Worm (Caenorhabditis elegans) whole organism, late embryonic: ENCODE results near the gene R05G6.10.

Source experiments
- C08G9.2 ChIP-seq: sonication (generic microtip); optimal IDR thresholded peaks from 2 replicates; lab custom pipeline; 2016; ENCODE audit warnings: mild to moderate bottlenecking, missing genetic modification characterization, moderate library complexity, missing compliant biosample characterization
- ama-1 ChIP-seq: fragments of 150-350 bp; optimal IDR thresholded peaks from 2 replicates; lab custom pipeline; 2014
- ceh-18 ChIP-seq: sonication (generic microtip); optimal IDR thresholded peaks from 2 replicates; lab custom pipeline; 2016; ENCODE audit warnings: missing genetic modification characterization, missing compliant biosample characterization
- ceh-19 ChIP-seq: fragments of 200-800 bp; sonication (Bioruptor generic); optimal IDR thresholded peaks from 2 replicates; lab custom pipeline; 2018; ENCODE audit warnings: mild to moderate bottlenecking, missing genetic modification characterization, missing compliant biosample characterization
- ceh-2 ChIP-seq: sonication (generic microtip); optimal IDR thresholded peaks from 2 replicates; lab custom pipeline; 2016; ENCODE audit warnings: missing genotype, missing genetic modification characterization, missing compliant biosample characterization
- ceh-22 ChIP-seq: sonication (generic microtip); optimal IDR thresholded peaks from 2 replicates; lab custom pipeline; 2017; ENCODE audit warnings: missing biosample characterization, missing genetic modification characterization
- ceh-31 ChIP-seq: sonication (generic microtip); optimal IDR thresholded peaks from 2 replicates; lab custom pipeline; 2016; ENCODE audit warnings: missing genetic modification characterization, missing compliant biosample characterization
- ceh-34 ChIP-seq: sonication (generic microtip); optimal IDR thresholded peaks from 2 replicates; lab custom pipeline; 2016; ENCODE audit warnings: mild to moderate bottlenecking, missing genetic modification characterization, missing compliant biosample characterization
- ceh-45 ChIP-seq: fragments of 200-800 bp; sonication (Bioruptor generic); IDR thresholded peaks from 2 replicates; pipeline ENCODE4 v1.3.6; 2022; ENCODE audit warnings: missing genetic modification reagents, missing genetic modification characterization, missing compliant biosample characterization
- che-1 ChIP-seq: sonication (generic microtip); optimal IDR thresholded peaks from 2 replicates; lab custom pipeline; 2016; ENCODE audit warnings: mild to moderate bottlenecking, missing genetic modification characterization, missing compliant biosample characterization
- dve-1 ChIP-seq: sonication (generic microtip); optimal IDR thresholded peaks from 2 replicates; lab custom pipeline; 2017; ENCODE audit warnings: antibody characterized with exemption, mild to moderate bottlenecking, missing genetic modification characterization, missing compliant biosample characterization
- elt-2 ChIP-seq: sonication (generic microtip); optimal IDR thresholded peaks from 2 replicates; lab custom pipeline; 2016; ENCODE audit warnings: missing genetic modification reagents, missing genetic modification characterization, missing compliant biosample characterization
- eyg-1 ChIP-seq: sonication (generic microtip); optimal IDR thresholded peaks from 2 replicates; lab custom pipeline; 2016; ENCODE audit warnings: missing genotype, missing genetic modification characterization, missing compliant biosample characterization
- fax-1 ChIP-seq: sonication (generic microtip); optimal IDR thresholded peaks from 2 replicates; lab custom pipeline; 2016; ENCODE audit warnings: missing genotype, missing genetic modification characterization, missing compliant biosample characterization
- fkh-6 ChIP-seq: sonication (generic microtip); optimal IDR thresholded peaks from 2 replicates; lab custom pipeline; 2016; ENCODE audit warnings: missing genetic modification characterization, missing compliant biosample characterization
- gmeb-2 ChIP-seq: sonication (generic microtip); optimal IDR thresholded peaks from 2 replicates; lab custom pipeline; 2016; ENCODE audit warnings: missing genetic modification characterization, inconsistent platforms, missing compliant biosample characterization
- hlh-30 ChIP-seq: sonication (generic microtip); optimal IDR thresholded peaks from 2 replicates; lab custom pipeline; 2017; ENCODE audit warnings: antibody characterized with exemption, missing genetic modification characterization, missing compliant biosample characterization; ENCODE audit not compliant: insufficient read depth
- hlh-6 ChIP-seq: sonication (generic microtip); optimal IDR thresholded peaks from 2 replicates; lab custom pipeline; 2016; ENCODE audit warnings: missing genotype, missing genetic modification characterization, missing compliant biosample characterization
- lim-6 ChIP-seq: sonication (generic microtip); optimal IDR thresholded peaks from 2 replicates; lab custom pipeline; 2016; ENCODE audit warnings: missing genetic modification characterization, missing compliant biosample characterization
- lin-11 ChIP-seq: fragments of 200-800 bp; sonication (Bioruptor generic); optimal IDR thresholded peaks from 2 replicates; lab custom pipeline; 2018; ENCODE audit warnings: mild to moderate bottlenecking, missing genetic modification characterization, missing compliant biosample characterization
- nfya-1 ChIP-seq: sonication (generic microtip); optimal IDR thresholded peaks from 2 replicates; lab custom pipeline; 2017; ENCODE audit warnings: missing genetic modification characterization, mild to moderate bottlenecking, missing compliant biosample characterization, antibody characterized with exemption, moderate library complexity
- nhr-11 ChIP-seq: fragments of 150-350 bp; optimal IDR thresholded peaks from 2 replicates; lab custom pipeline; 2014; ENCODE audit warnings: missing biosample characterization, missing genetic modification characterization
- nhr-232 ChIP-seq: sonication (generic microtip); optimal IDR thresholded peaks from 2 replicates; lab custom pipeline; 2016; ENCODE audit warnings: missing genetic modification characterization, missing compliant biosample characterization
- npax-4 ChIP-seq: sonication (generic microtip); optimal IDR thresholded peaks from 2 replicates; lab custom pipeline; 2016; ENCODE audit warnings: missing genetic modification characterization, missing compliant biosample characterization
- pax-1 ChIP-seq: fragments of 150-350 bp; optimal IDR thresholded peaks from 2 replicates; lab custom pipeline; 2014; ENCODE audit warnings: missing biosample characterization, missing genetic modification characterization
- pha-4 ChIP-seq: fragments of 150-350 bp; optimal IDR thresholded peaks from 2 replicates; lab custom pipeline; 2018; ENCODE audit warnings: missing biosample characterization, missing genetic modification reagents, missing genetic modification characterization
- pros-1 ChIP-seq: fragments of 150-350 bp; optimal IDR thresholded peaks from 2 replicates; lab custom pipeline; 2014; ENCODE audit warnings: missing biosample characterization, missing genetic modification reagents, missing genetic modification characterization
- rnt-1 ChIP-seq: sonication (generic microtip); optimal IDR thresholded peaks from 2 replicates; lab custom pipeline; 2016; ENCODE audit warnings: missing genetic modification characterization, missing compliant biosample characterization
- tbx-7 ChIP-seq: sonication (generic microtip); optimal IDR thresholded peaks from 2 replicates; lab custom pipeline; 2016; ENCODE audit warnings: missing genotype, missing genetic modification characterization, missing compliant biosample characterization
- unc-3 ChIP-seq, 2 experiments: fragments of 200-800 bp in 1 of 2; sonication (Bioruptor generic) in 1 of 2; sonication (generic microtip) in 1 of 2; conservative IDR thresholded peaks in 1 of 2; optimal IDR thresholded peaks in 1 of 2; 2 replicates each; pipeline versions ENCODE4 v1.3.6 to Lab custom; 2016 to 2022; ENCODE audit warnings: missing compliant biosample characterization in 2 of 2, missing genetic modification characterization in 2 of 2, missing genetic modification reagents in 1 of 2
- unc-42 ChIP-seq: sonication (generic microtip); optimal IDR thresholded peaks from 2 replicates; lab custom pipeline; 2016; ENCODE audit warnings: missing genotype, missing genetic modification characterization, missing compliant biosample characterization
- unc-86 ChIP-seq: sonication (generic microtip); optimal IDR thresholded peaks from 2 replicates; lab custom pipeline; 2016; ENCODE audit warnings: missing genetic modification characterization, missing compliant biosample characterization
- zip-5 ChIP-seq: sonication (generic microtip); optimal IDR thresholded peaks from 2 replicates; lab custom pipeline; 2016; ENCODE audit warnings: missing genetic modification characterization, missing compliant biosample characterization

R05G6.10 gene

DNA sequence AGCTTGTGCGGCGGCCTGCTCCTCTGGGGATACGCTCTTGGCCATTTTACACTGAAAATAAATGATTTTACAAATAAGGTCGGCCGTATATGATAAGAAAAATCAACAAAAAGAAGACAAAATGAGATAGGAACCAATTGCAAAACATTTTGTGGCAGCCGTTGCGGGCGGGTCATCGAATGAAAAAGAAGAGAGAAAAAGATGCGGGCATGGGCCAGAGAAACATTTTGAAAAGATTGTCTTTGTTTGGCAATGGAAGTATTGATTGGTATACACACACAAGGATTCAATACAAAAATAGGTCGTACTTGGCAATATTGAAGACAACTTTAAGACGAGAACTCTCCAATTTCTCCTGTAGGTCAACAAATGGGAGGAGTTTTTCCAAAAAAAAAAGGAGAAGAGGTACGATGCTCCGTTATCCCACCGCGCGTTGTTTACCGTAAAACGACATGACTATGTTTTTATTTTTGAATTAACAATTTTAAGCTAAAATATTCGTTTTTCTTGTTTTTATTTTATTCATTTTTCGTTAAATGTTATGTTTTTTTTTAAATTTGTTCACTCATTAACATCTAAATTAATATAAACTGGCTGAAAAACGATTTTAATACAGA is 29.6 kb downstream of the R05G6.10 start, which contains the start of the genes plc-4 and R05G6.4:
Gene plc-4 (minus strand): TSS at position 51 of the 617 bp plus-strand sequence.
Gene R05G6.4 (plus strand): TSS at position 617 of the 617 bp plus-strand sequence.
- no peak for TF ChIP-seq ceh-34
- no peak for TF ChIP-seq pax-1
- TF ChIP-seq nhr-232, result no peak
- TF ChIP-seq hlh-6 (tag; lab: Kevin White, UChicago), result no peak
- TF ChIP-seq ceh-45 (GFP tag; lab: Robert Waterston, UW), result no peak
- no peak for TF ChIP-seq nhr-11 (tag; lab: Kevin White, UChicago)
- no peak for TF ChIP-seq ama-1 (lab: Kevin White, UChicago)
- no peak for TF ChIP-seq nfya-1 (tag; lab: Kevin White, UChicago)
- TF ChIP-seq dve-1 (tag; lab: Kevin White, UChicago), result no peak
- no peak for TF ChIP-seq elt-2
- TF ChIP-seq rnt-1 (tag; lab: Kevin White, UChicago), result no peak
- no peak for TF ChIP-seq che-1 (tag; lab: Kevin White, UChicago)
- no peak for TF ChIP-seq lim-6 (tag; lab: Kevin White, UChicago)
- no peak for TF ChIP-seq eyg-1 (tag; lab: Kevin White, UChicago)
- TF ChIP-seq lin-11 (tag; lab: Kevin White, UChicago), result no peak
- no peak for TF ChIP-seq unc-86
- TF ChIP-seq hlh-30 (tag; lab: Kevin White, UChicago), result no peak
- TF ChIP-seq fax-1, result no peak
- TF ChIP-seq pha-4 (tag; lab: Kevin White, UChicago), result no peak

DNA sequence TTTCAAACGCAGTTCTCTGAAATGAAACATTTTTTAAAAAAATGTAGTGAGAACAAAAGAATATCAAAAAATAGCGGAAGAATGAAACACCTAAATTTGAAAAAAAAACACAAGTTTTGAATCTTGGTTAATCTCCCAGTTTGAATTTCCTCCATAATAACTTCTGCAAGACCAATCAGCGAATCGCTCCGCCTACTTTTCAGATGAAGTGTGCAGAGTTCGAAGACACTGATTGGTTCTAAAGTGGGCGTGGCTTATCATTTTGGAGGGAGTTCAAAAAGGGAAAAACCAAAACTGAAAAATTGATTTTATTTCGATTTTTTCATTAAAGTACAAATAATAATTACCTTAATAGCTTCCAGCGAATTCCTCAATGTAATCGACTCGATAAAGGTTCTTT is 31.5 kb downstream of the R05G6.10 start:
- no peak for TF ChIP-seq ceh-2
- TF ChIP-seq nfya-1 (tag; lab: Kevin White, UChicago), result peak; percentile 72
- no peak for TF ChIP-seq lim-6 (tag; lab: Kevin White, UChicago)

DNA sequence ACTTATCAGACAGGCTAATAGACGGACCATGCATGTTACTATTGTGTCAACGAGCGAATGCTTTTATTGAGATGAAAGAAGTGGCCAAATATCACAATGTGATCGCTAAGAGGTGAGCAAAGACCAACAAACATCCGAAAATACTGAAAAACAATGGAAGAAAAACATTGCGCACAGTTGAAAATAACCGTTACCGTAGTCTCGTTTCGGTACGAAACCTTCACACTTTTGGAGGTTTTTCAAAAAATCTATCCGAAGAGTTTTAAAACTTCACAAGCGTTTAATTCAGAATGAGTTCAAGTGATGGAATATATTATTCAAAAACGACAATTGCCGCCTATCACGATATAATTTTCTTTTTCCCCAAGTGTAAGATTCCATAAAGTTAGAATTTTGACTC is 33.5 kb downstream of the R05G6.10 start:
- TF ChIP-seq unc-3 (GFP tag; conservative IDR thresholded peaks at IDR 0.05; lab: Robert Waterston, UW) (no peak), unc-3 (tag; optimal IDR thresholded peaks at IDR 0.05; lab: Kevin White, UChicago) (no peak), pros-1 (tag; lab: Kevin White, UChicago) (no peak), C08G9.2 (tag; lab: Kevin White, UChicago) (no peak), tbx-7 (tag; lab: Kevin White, UChicago) (no peak), ceh-18 (tag; lab: Kevin White, UChicago) (no peak), ceh-34 (no peak), hlh-30 (tag; lab: Kevin White, UChicago) (no peak), fkh-6 (tag; lab: Kevin White, UChicago) (no peak)

DNA sequence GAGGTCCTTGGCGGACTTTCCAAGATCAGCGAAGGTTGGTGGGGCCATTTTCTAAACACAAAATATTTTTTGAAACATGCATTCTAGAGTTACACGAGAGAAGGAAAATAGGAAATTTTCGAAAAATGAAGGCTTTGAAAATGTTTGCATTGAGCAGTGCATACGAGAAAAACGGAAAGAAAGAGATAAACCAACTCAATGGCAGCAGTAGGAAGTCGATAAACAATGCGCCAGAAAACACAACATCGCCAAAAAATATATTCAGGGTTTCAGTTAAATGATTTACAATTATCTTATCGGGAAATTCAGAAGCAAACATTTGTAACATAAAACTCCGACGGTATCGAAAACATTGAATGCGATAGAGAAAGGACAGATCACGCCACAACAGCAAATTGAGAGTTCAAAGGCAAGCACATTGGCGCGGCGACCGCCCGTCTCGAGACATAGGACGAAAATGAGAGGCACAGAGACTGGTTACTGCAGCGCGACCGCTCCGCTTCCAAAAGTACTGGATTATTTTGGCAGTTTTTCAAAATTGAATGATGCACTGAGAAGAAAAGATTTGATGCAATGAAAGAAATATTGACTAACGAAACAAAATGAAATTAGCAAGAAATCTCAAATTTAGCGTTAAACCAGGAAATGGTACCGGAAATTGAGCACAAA is 34.4 kb downstream of the R05G6.10 start, which contains the start of the genes vdac-1 and R05G6.5:
Gene vdac-1 (minus strand): TSS at position 51 of the 669 bp plus-strand sequence.
Gene R05G6.5 (plus strand): TSS at position 527 of the 669 bp plus-strand sequence.
- TF ChIP-seq ceh-22 (tag; lab: Kevin White, UChicago), result no peak
- TF ChIP-seq nfya-1 (tag; lab: Kevin White, UChicago), result peak; percentile 32
- peak; percentile 45 for TF ChIP-seq dve-1 (tag; lab: Kevin White, UChicago)
- no peak for TF ChIP-seq zip-5 (tag; lab: Kevin White, UChicago)
- peak; percentile 31 for TF ChIP-seq ceh-18 (tag; lab: Kevin White, UChicago)
- no peak for TF ChIP-seq ceh-31 (tag; lab: Kevin White, UChicago)
- TF ChIP-seq nhr-11 (tag; lab: Kevin White, UChicago), result no peak
- no peak for TF ChIP-seq npax-4 (tag; lab: Kevin White, UChicago)
- no peak for TF ChIP-seq ceh-2
- no peak for TF ChIP-seq tbx-7 (tag; lab: Kevin White, UChicago)
- TF ChIP-seq gmeb-2 (tag; lab: Kevin White, UChicago), result no peak
- peak; percentile 47 for TF ChIP-seq unc-42 (tag; lab: Kevin White, UChicago)
- no peak for TF ChIP-seq ceh-19 (GFP tag; lab: Kevin White, UChicago)
